Worm (Caenorhabditis elegans): Measurements from ENCODE around the gene Y59A8B.24.
A peak's percentile ranks its signal among the peaks of the same experiment; 100 is the strongest.

The Y59A8B.24 gene

DNA sequence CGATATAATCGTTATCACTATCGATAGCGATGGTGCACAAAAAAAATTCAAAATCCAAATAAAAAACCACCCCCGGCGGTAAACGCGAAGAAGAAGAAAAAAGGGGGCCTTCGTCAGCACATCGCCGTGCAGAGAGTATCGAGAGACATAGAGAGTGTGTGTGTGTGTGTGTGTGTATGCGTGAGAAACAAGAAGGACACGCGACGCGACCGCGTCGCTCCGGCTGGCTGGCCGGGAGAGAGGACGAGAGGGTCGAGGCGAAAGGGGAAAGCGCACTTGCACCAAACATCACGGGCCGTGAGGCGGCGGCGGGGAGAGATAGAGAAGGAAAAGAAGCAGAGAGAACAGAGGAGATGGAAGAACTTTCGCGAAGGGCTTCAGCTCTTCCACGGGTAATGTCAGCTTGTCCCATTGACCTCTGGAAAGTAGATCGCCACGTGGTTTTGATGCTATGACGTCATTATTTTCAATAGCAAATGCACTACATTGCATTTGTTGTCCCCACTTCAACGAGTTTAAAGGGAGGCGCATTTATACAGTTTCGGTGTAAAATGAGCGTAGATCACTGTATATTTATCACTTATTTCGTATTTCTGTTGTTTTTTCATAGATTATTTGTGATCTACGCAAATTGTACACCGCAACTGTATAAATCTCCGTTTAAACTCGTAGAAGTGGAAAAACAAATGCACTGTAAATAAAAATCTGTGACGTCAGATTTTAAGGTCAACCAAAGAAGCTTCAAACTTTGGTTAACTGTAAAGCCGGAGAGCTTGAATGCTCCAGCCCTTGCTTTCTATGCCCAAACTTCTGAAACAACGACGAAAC is at the start of gene Y59A8B.24:
Y59A8B.24 (plus strand) TSS at position 778 of the 828 bp plus-strand sequence.
- TF ChIP-seq nhr-19 (GFP tag; conservative IDR thresholded peaks at IDR 0.05) (peak; percentile 89), sox-4 (tag; optimal IDR thresholded peaks at IDR 0.05) (peak; percentile 81), tbx-2 (tag; optimal IDR thresholded peaks at IDR 0.05) (peak; percentile 93), nhr-237 (tag; optimal IDR thresholded peaks at IDR 0.05) (peak; percentile 90), nhr-47 (tag; optimal IDR thresholded peaks at IDR 0.05) (peak; percentile 95), nhr-90 (tag; optimal IDR thresholded peaks at IDR 0.05; ENCODE audit: poor library complexity) (peak; percentile 89), skn-1 (tag; optimal IDR thresholded peaks at IDR 0.05) (peak; percentile 95), nhr-77 (tag; optimal IDR thresholded peaks at IDR 0.05) (peak; percentile 91), hlh-17 (GFP tag; optimal IDR thresholded peaks at IDR 0.05; ENCODE audit: borderline replicate concordance) (no peak), blmp-1 (tag; optimal IDR thresholded peaks at IDR 0.05) (peak; percentile 81), ceh-88 (GFP tag; IDR thresholded peaks at IDR 0.05) (peak; percentile 65), elt-2 (tag; optimal IDR thresholded peaks at IDR 0.05) (peak; percentile 59), ces-1 (GFP tag; optimal IDR thresholded peaks at IDR 0.05) (no peak), unc-30 (tag; optimal IDR thresholded peaks at IDR 0.05) (no peak), Y116A8C.19 (tag; optimal IDR thresholded peaks at IDR 0.05; ENCODE audit: borderline replicate concordance) (peak; percentile 15), C34B4.2 (tag; optimal IDR thresholded peaks at IDR 0.05) (no peak), zip-4 (GFP tag; optimal IDR thresholded peaks at IDR 0.05) (peak; percentile 72), elt-3 (tag; optimal IDR thresholded peaks at IDR 0.05) (peak in 2 of 6 experiments; percentile 61 to 68), lin-35 (GFP tag; optimal IDR thresholded peaks at IDR 0.05) (peak; percentile 86 to 87), nhr-71 (tag; optimal IDR thresholded peaks at IDR 0.05) (peak; percentile 98), hpl-2 (GFP tag; optimal IDR thresholded peaks at IDR 0.05) (peak; percentile 51), ets-5 (GFP tag; IDR thresholded peaks at IDR 0.05) (no peak), nhr-28 (tag; optimal IDR thresholded peaks at IDR 0.05) (no peak), efl-3 (GFP tag; optimal IDR thresholded peaks at IDR 0.05) (no peak), ztf-4 (tag; optimal IDR thresholded peaks at IDR 0.05) (peak; percentile 81), lin-14 (GFP tag; optimal IDR thresholded peaks at IDR 0.05) (peak; percentile 97), mdl-1 (tag; optimal IDR thresholded peaks at IDR 0.05) (peak in 1 of 2 experiments; percentile 91), ceh-90 (tag; optimal IDR thresholded peaks at IDR 0.05) (peak; percentile 83), dsc-1 (tag; optimal IDR thresholded peaks at IDR 0.05) (peak; percentile 86), egl-27 (tag; optimal IDR thresholded peaks at IDR 0.05) (peak; percentile 2 to 41), isw-1 (GFP tag; IDR thresholded peaks at IDR 0.05) (peak; percentile 93), ceh-8 (GFP tag; optimal IDR thresholded peaks at IDR 0.05) (peak; percentile 92), snpc-4 (tag; optimal IDR thresholded peaks at IDR 0.05) (peak; percentile 78), unc-130 (tag; optimal IDR thresholded peaks at IDR 0.05) (peak; percentile 68), lsy-2 (tag; optimal IDR thresholded peaks at IDR 0.05) (peak; percentile 87 to 94), lin-39 (tag; optimal IDR thresholded peaks at IDR 0.05) (no peak), nhr-76 (tag; optimal IDR thresholded peaks at IDR 0.05) (no peak), mep-1 (tag; optimal IDR thresholded peaks at IDR 0.05) (peak; percentile 86), nhr-11 (tag; optimal IDR thresholded peaks at IDR 0.05) (peak; percentile 48), vab-15 (tag; optimal IDR thresholded peaks at IDR 0.05) (peak; percentile 32), sptf-1 (tag; optimal IDR thresholded peaks at IDR 0.05) (no peak), efl-1 (optimal IDR thresholded peaks at IDR 0.05) (peak; percentile 85 to 90), efl-1 (GFP tag; optimal IDR thresholded peaks at IDR 0.05 in 1 of 2) (peak; percentile 68 to 96), aha-1 (tag; optimal IDR thresholded peaks at IDR 0.05) (peak; percentile 80), aly-2 (tag; optimal IDR thresholded peaks at IDR 0.05) (peak; percentile 85), nhr-20 (tag; optimal IDR thresholded peaks at IDR 0.05) (peak; percentile 92), ceh-82 (tag; optimal IDR thresholded peaks at IDR 0.05) (peak; percentile 78 to 98 (median 94)), tlp-1 (tag; optimal IDR thresholded peaks at IDR 0.05) (no peak), hlh-4 (tag; optimal IDR thresholded peaks at IDR 0.05) (no peak), fkh-8 (tag; optimal IDR thresholded peaks at IDR 0.05) (peak; percentile 97), nhr-84 (tag; optimal IDR thresholded peaks at IDR 0.05) (no peak), C04F5.9 (tag; optimal IDR thresholded peaks at IDR 0.05) (peak; percentile 74)

Measured in whole organism, L1 larva.